Worm (Caenorhabditis elegans) whole organism, late embryonic: Measurements from ENCODE around the gene lonp-2.

Source experiments
- F13H6.1 ChIP-seq: sonication (generic microtip); optimal IDR thresholded peaks from 2 replicates; lab custom pipeline; 2016; ENCODE audit warnings: missing genetic modification characterization, missing compliant biosample characterization
- K02D7.2 ChIP-seq: sonication (generic microtip); optimal IDR thresholded peaks from 2 replicates; lab custom pipeline; 2017; ENCODE audit warnings: mild to moderate bottlenecking, missing genetic modification characterization, missing compliant biosample characterization
- Y22D7AL.16 ChIP-seq: sonication (generic microtip); optimal IDR thresholded peaks from 2 replicates; lab custom pipeline; 2016; ENCODE audit warnings: missing genetic modification characterization, missing compliant biosample characterization
- ceh-45 ChIP-seq: fragments of 200-800 bp; sonication (Bioruptor generic); IDR thresholded peaks from 2 replicates; pipeline ENCODE4 v1.3.6; 2022; ENCODE audit warnings: missing genetic modification reagents, missing genetic modification characterization, missing compliant biosample characterization
- ceh-6 ChIP-seq: fragments of 200-800 bp; sonication (Bioruptor generic); optimal IDR thresholded peaks from 2 replicates; lab custom pipeline; 2018; ENCODE audit warnings: mild to moderate bottlenecking, missing genetic modification characterization, missing compliant biosample characterization
- dmd-4 ChIP-seq: sonication (generic microtip); optimal IDR thresholded peaks from 2 replicates; lab custom pipeline; 2016; ENCODE audit warnings: borderline replicate concordance, missing genetic modification characterization, missing compliant biosample characterization
- hlh-15 ChIP-seq: sonication (generic microtip); optimal IDR thresholded peaks from 2 replicates; lab custom pipeline; 2016; ENCODE audit warnings: missing genetic modification characterization, missing compliant biosample characterization
- hlh-30 ChIP-seq: sonication (generic microtip); optimal IDR thresholded peaks from 2 replicates; lab custom pipeline; 2017; ENCODE audit warnings: antibody characterized with exemption, missing genetic modification characterization, missing compliant biosample characterization; ENCODE audit not compliant: insufficient read depth
- lin-11 ChIP-seq: fragments of 200-800 bp; sonication (Bioruptor generic); optimal IDR thresholded peaks from 2 replicates; lab custom pipeline; 2018; ENCODE audit warnings: mild to moderate bottlenecking, missing genetic modification characterization, missing compliant biosample characterization
- madf-2 ChIP-seq: sonication (generic microtip); optimal IDR thresholded peaks from 2 replicates; lab custom pipeline; 2017; ENCODE audit warnings: missing genetic modification characterization, missing compliant biosample characterization
- mec-3 ChIP-seq: sonication (generic microtip); optimal IDR thresholded peaks from 2 replicates; lab custom pipeline; 2016; ENCODE audit warnings: borderline replicate concordance, missing genetic modification characterization, missing compliant biosample characterization
- pag-3 ChIP-seq: sonication (generic microtip); optimal IDR thresholded peaks from 2 replicates; lab custom pipeline; 2016; ENCODE audit warnings: missing compliant biosample characterization, missing genetic modification characterization, borderline replicate concordance
- sox-2 ChIP-seq: fragments of 200-800 bp; sonication (Bioruptor generic); IDR thresholded peaks from 2 replicates; pipeline ENCODE4 v1.3.6; 2022; ENCODE audit warnings: missing genetic modification reagents, missing genetic modification characterization, missing compliant biosample characterization
- unc-42 ChIP-seq: sonication (generic microtip); optimal IDR thresholded peaks from 2 replicates; lab custom pipeline; 2016; ENCODE audit warnings: missing genotype, missing genetic modification characterization, missing compliant biosample characterization

DNA sequence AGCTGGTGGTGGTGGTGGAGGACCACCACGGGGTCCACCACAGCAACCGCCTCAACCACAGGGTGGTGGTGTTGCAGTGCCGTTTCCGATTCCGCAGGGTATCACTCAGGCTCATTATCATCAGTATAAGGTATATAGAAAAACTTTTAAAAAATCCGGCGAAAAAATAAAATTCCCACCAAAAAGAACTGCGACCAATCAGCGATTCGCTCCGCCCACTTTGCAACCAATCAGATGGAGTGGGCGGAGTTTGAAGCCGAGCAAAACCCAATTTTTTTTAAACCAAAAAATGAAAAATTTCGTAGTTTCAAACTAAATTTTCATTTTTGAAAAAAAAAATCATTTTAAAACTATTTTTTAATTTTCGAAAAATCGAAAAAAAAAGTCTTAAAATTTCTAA, 53.4 kb downstream of the lonp-2 start:
- TF ChIP-seq hlh-15 (tag; lab: Kevin White, UChicago) (no peak), mec-3 (tag; lab: Kevin White, UChicago) (no peak), unc-42 (tag; lab: Kevin White, UChicago) (no peak), ceh-45 (GFP tag; lab: Robert Waterston, UW) (no peak), dmd-4 (tag; lab: Kevin White, UChicago) (no peak), ceh-6 (no peak), hlh-30 (tag; lab: Kevin White, UChicago) (no peak), K02D7.2 (no peak), lin-11 (tag; lab: Kevin White, UChicago) (no peak), Y22D7AL.16 (tag; lab: Kevin White, UChicago) (no peak), pag-3 (tag; lab: Kevin White, UChicago) (no peak), F13H6.1 (tag; lab: Kevin White, UChicago) (no peak), sox-2 (no peak), madf-2 (tag; lab: Kevin White, UChicago) (no peak)
